Worm (Caenorhabditis elegans): ENCODE results near the gene nhr-204.

DNA sequence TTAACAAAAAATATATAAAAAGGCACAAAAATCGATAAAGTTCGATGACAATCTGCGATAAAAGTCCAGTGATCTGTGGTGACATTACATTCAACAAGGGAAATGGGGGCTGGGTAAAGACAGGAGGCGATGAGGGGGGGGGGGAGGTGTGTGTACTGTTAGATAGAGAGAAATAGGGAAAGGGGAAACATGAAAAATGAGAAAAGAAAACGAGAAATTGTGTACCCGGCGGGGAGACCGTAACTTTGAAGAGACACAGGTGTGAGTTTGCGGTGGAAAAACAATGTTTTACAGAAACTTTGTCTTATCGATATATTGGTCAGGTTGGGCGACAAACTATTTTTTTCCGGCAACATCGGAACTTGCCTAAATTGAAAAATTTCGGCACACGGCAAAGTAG lies 1.7 kb upstream of the nhr-204 start:
- TF ChIP-seq hmg-4 (GFP tag; optimal IDR thresholded peaks at IDR 0.05): no peak
- TF ChIP-seq ceh-36 (tag; optimal IDR thresholded peaks at IDR 0.05): no peak
- TF ChIP-seq tbx-37 (GFP tag; conservative IDR thresholded peaks at IDR 0.05): no peak
- no peak for TF ChIP-seq scrt-1 (GFP tag; IDR thresholded peaks at IDR 0.05)
- no peak for TF ChIP-seq ama-1 (optimal IDR thresholded peaks at IDR 0.05)
- TF ChIP-seq tbx-11 (GFP tag; IDR thresholded peaks at IDR 0.05): 0 out of 2 replicates have a peak, but pooled peaks have one; percentile 28
- TF ChIP-seq pes-1 (GFP tag; IDR thresholded peaks at IDR 0.05): no peak
- TF ChIP-seq ceh-13 (GFP tag; optimal IDR thresholded peaks at IDR 0.05): no peak
- no peak for TF ChIP-seq aly-1 (tag; optimal IDR thresholded peaks at IDR 0.05)
- TF ChIP-seq F13C5.2 (tag; optimal IDR thresholded peaks at IDR 0.05): no peak
- TF ChIP-seq hmbx-1 (tag; optimal IDR thresholded peaks at IDR 0.05): no peak
- no peak for TF ChIP-seq sea-1 (GFP tag; conservative IDR thresholded peaks at IDR 0.05)
- no peak for TF ChIP-seq flt-1 (GFP tag; IDR thresholded peaks at IDR 0.05)
- TF ChIP-seq ets-7 (tag; optimal IDR thresholded peaks at IDR 0.05): no peak

Data from whole organism, early embryonic.